Fruit fly (Drosophila melanogaster) whole organism, embryonic: ENCODE measurements around the gene CG32106.

Experiments used
- Atf3 ChIP-seq: fragments of 200-800 bp; sonication (Bioruptor generic); optimal IDR thresholded peaks from 3 replicates; lab custom pipeline; 2016; ENCODE audit warnings: missing biosample characterization, missing genetic modification characterization
- Bdp1 ChIP-seq: fragments of 200-800 bp; sonication (Bioruptor generic); optimal IDR thresholded peaks from 3 replicates; lab custom pipeline; 2016; ENCODE audit warnings: missing biosample characterization, missing genetic modification characterization
- C15 ChIP-seq: fragments of 200-800 bp; sonication (Bioruptor generic); IDR thresholded peaks from 3 replicates; pipeline ENCODE4 v1.3.6; 2022; ENCODE audit warnings: missing biosample characterization, missing genetic modification characterization
- CG10147 ChIP-seq: fragments of 200-800 bp; sonication (Bioruptor generic); optimal IDR thresholded peaks from 2 replicates; lab custom pipeline; 2019; ENCODE audit warnings: missing biosample characterization, mild to moderate bottlenecking, missing genetic modification characterization, moderate library complexity
- CG10959 ChIP-seq: fragments of 200-800 bp; sonication (Bioruptor generic); IDR thresholded peaks from 2 replicates; pipeline ENCODE4 v1.3.6; 2022; ENCODE audit warnings: missing biosample characterization, missing genetic modification characterization
- CG11560 ChIP-seq: fragments of 200-800 bp; sonication (Bioruptor generic); IDR thresholded peaks from 3 replicates; pipeline ENCODE4 v1.3.6; 2022; ENCODE audit warnings: missing biosample characterization, missing genetic modification characterization
- CG12236 ChIP-seq: fragments of 200-800 bp; sonication (Bioruptor generic); optimal IDR thresholded peaks from 2 replicates; lab custom pipeline; 2016; ENCODE audit warnings: missing biosample characterization, missing genetic modification characterization
- CG1233 ChIP-seq: fragments of 200-800 bp; sonication (Bioruptor generic); optimal IDR thresholded peaks from 4 replicates; lab custom pipeline; 2018; ENCODE audit warnings: missing biosample characterization, mild to moderate bottlenecking, missing genetic modification characterization
- CG12391 ChIP-seq: fragments of 200-800 bp; sonication (Bioruptor generic); optimal IDR thresholded peaks from 3 replicates; lab custom pipeline; 2018; ENCODE audit warnings: missing biosample characterization, mild to moderate bottlenecking, missing genetic modification characterization, moderate library complexity
- CG13296 ChIP-seq: fragments of 200-800 bp; sonication (Bioruptor generic); optimal IDR thresholded peaks from 3 replicates; lab custom pipeline; 2018; ENCODE audit warnings: missing biosample characterization, mild to moderate bottlenecking, missing genetic modification characterization
- CG14014 ChIP-seq: fragments of 200-800 bp; sonication (Bioruptor generic); IDR thresholded peaks from 2 replicates; pipeline ENCODE4 v1.3.6; 2022; ENCODE audit warnings: missing biosample characterization, missing genetic modification characterization
- CG15073 ChIP-seq: fragments of 200-800 bp; sonication (Bioruptor generic); optimal IDR thresholded peaks from 2 replicates; lab custom pipeline; 2016; ENCODE audit warnings: missing biosample characterization, missing genetic modification characterization
- CG1647 ChIP-seq: fragments of 200-800 bp; sonication (Bioruptor generic); optimal IDR thresholded peaks from 3 replicates; lab custom pipeline; 2016; ENCODE audit warnings: missing biosample characterization, missing genetic modification characterization
- CG18262 ChIP-seq: fragments of 200-800 bp; optimal IDR thresholded peaks from 3 replicates; lab custom pipeline; 2019; ENCODE audit warnings: missing biosample characterization, mild to moderate bottlenecking, missing genetic modification characterization, moderate library complexity
- CG18619 ChIP-seq: fragments of 200-800 bp; sonication (Bioruptor generic); optimal IDR thresholded peaks from 3 replicates; lab custom pipeline; 2017; ENCODE audit warnings: missing biosample characterization, mild to moderate bottlenecking, missing genetic modification characterization
- CG2120 ChIP-seq: fragments of 200-800 bp; sonication (Bioruptor generic); optimal IDR thresholded peaks from 3 replicates; lab custom pipeline; 2016; ENCODE audit warnings: missing biosample characterization, missing genetic modification characterization
- CG32772 ChIP-seq: fragments of 200-800 bp; sonication (Bioruptor generic); IDR thresholded peaks from 2 replicates; pipeline ENCODE4 v1.3.6; 2022; ENCODE audit warnings: missing biosample characterization, missing genetic modification characterization
- CG42726 ChIP-seq: fragments of 200-800 bp; sonication (Bioruptor generic); IDR thresholded peaks from 2 replicates; pipeline ENCODE4 v1.3.6; 2022; ENCODE audit warnings: missing biosample characterization, missing genetic modification characterization; ENCODE audit not compliant: partially characterized antibody
- CG4730 ChIP-seq: fragments of 200-800 bp; sonication (Bioruptor generic); IDR thresholded peaks from 2 replicates; pipeline ENCODE4 v1.3.6; 2022; ENCODE audit warnings: missing biosample characterization, missing genetic modification characterization
- CG7271 ChIP-seq: fragments of 200-800 bp; sonication (Bioruptor generic); optimal IDR thresholded peaks from 2 replicates; lab custom pipeline; 2018; ENCODE audit warnings: missing biosample characterization, mild to moderate bottlenecking, missing genetic modification characterization, moderate library complexity
- CG7357 ChIP-seq: fragments of 200-800 bp; sonication (Bioruptor generic); IDR thresholded peaks from 3 replicates; pipeline ENCODE4 v1.3.6; 2022; ENCODE audit warnings: missing biosample characterization, missing genetic modification characterization
- CG7786 ChIP-seq: fragments of 200-800 bp; sonication (Bioruptor generic); optimal IDR thresholded peaks from 2 replicates; lab custom pipeline; 2016; ENCODE audit warnings: missing biosample characterization, missing genetic modification characterization
- CG8089 ChIP-seq: fragments of 200-800 bp; sonication (Bioruptor generic); optimal IDR thresholded peaks from 3 replicates; lab custom pipeline; 2016; ENCODE audit warnings: missing biosample characterization, missing genetic modification characterization
- CG9609 ChIP-seq: fragments of 200-800 bp; sonication (Bioruptor generic); optimal IDR thresholded peaks from 3 replicates; lab custom pipeline; 2016; ENCODE audit warnings: missing biosample characterization, missing genetic modification characterization
- D19A ChIP-seq: fragments of 200-800 bp; optimal IDR thresholded peaks from 3 replicates; lab custom pipeline; 2019; ENCODE audit warnings: missing biosample characterization, mild to moderate bottlenecking, missing genetic modification characterization, moderate library complexity
- Deaf1 ChIP-seq: fragments of 200-800 bp; optimal IDR thresholded peaks from 3 replicates; lab custom pipeline; 2019; ENCODE audit warnings: missing biosample characterization, mild to moderate bottlenecking, missing genetic modification characterization, moderate library complexity
- Dll ChIP-seq: fragments of 200-800 bp; sonication (Bioruptor generic); IDR thresholded peaks from 4 replicates; pipeline ENCODE4 v1.3.6; 2022; ENCODE audit warnings: missing biosample characterization, missing genetic modification characterization; ENCODE audit not compliant: partially characterized antibody
- HLH4C ChIP-seq: fragments of 200-800 bp; sonication (Bioruptor generic); IDR thresholded peaks from 3 replicates; pipeline ENCODE4 v1.3.6; 2022; ENCODE audit warnings: missing biosample characterization, missing genetic modification characterization; ENCODE audit not compliant: partially characterized antibody
- Lhr ChIP-seq: fragments of 200-800 bp; sonication (Bioruptor generic); optimal IDR thresholded peaks from 3 replicates; lab custom pipeline; 2017; ENCODE audit warnings: mild to moderate bottlenecking, missing biosample characterization, missing genetic modification reagents, missing genetic modification characterization
- NC2α ChIP-seq: fragments of 200-800 bp; sonication (Bioruptor generic); optimal IDR thresholded peaks from 2 replicates; lab custom pipeline; 2016; ENCODE audit warnings: missing biosample characterization, missing genetic modification characterization
- Neu2 ChIP-seq: fragments of 200-800 bp; sonication (Bioruptor generic); optimal IDR thresholded peaks from 3 replicates; lab custom pipeline; 2016; ENCODE audit warnings: missing biosample characterization, missing genetic modification characterization, borderline replicate concordance
- Oli ChIP-seq: fragments of 200-800 bp; sonication (Bioruptor generic); optimal IDR thresholded peaks from 2 replicates; lab custom pipeline; 2018; ENCODE audit warnings: missing biosample characterization, mild to moderate bottlenecking, missing genetic modification characterization, moderate library complexity
- Opbp ChIP-seq: fragments of 200-800 bp; sonication (Bioruptor generic); IDR thresholded peaks from 3 replicates; pipeline ENCODE4 v1.3.6; 2022; ENCODE audit warnings: missing biosample characterization, missing genetic modification characterization; ENCODE audit not compliant: partially characterized antibody
- Optix ChIP-seq: fragments of 200-800 bp; sonication (Bioruptor generic); IDR thresholded peaks from 3 replicates; pipeline ENCODE4 v1.3.6; 2022; ENCODE audit warnings: missing biosample characterization, missing genetic modification characterization
- PHDP ChIP-seq: fragments of 200-800 bp; sonication (Bioruptor generic); optimal IDR thresholded peaks from 3 replicates; lab custom pipeline; 2018; ENCODE audit warnings: missing biosample characterization, mild to moderate bottlenecking, missing genetic modification characterization, moderate library complexity
- Ptx1 ChIP-seq: fragments of 200-800 bp; sonication (Bioruptor generic); IDR thresholded peaks from 2 replicates; pipeline ENCODE4 v1.3.6; 2022; ENCODE audit warnings: missing biosample characterization, missing genetic modification characterization
- bowl ChIP-seq: fragments of 200-800 bp; sonication (Bioruptor generic); IDR thresholded peaks from 2 replicates; pipeline ENCODE4 v1.3.6; 2022; ENCODE audit warnings: missing biosample characterization, missing genetic modification characterization
- gcm2 ChIP-seq: fragments of 200-800 bp; sonication (Bioruptor generic); optimal IDR thresholded peaks from 2 replicates; lab custom pipeline; 2016; ENCODE audit warnings: missing biosample characterization, missing genetic modification characterization
- gem ChIP-seq: fragments of 200-800 bp; sonication (Bioruptor generic); optimal IDR thresholded peaks from 2 replicates; lab custom pipeline; 2019; ENCODE audit warnings: missing biosample characterization, mild to moderate bottlenecking, missing genetic modification characterization, moderate library complexity
- gsb-n ChIP-seq: fragments of 200-800 bp; sonication (Bioruptor generic); optimal IDR thresholded peaks from 3 replicates; lab custom pipeline; 2018; ENCODE audit warnings: missing biosample characterization, mild to moderate bottlenecking, missing genetic modification characterization
- nerfin-2 ChIP-seq: fragments of 200-800 bp; sonication (Bioruptor generic); IDR thresholded peaks from 2 replicates; pipeline ENCODE4 v1.3.6; 2022; ENCODE audit warnings: missing biosample characterization, missing genetic modification characterization; ENCODE audit not compliant: partially characterized antibody
- onecut ChIP-seq: fragments of 200-800 bp; sonication (Bioruptor generic); IDR thresholded peaks from 2 replicates; pipeline ENCODE4 v1.3.6; 2022; ENCODE audit warnings: missing biosample characterization, missing genetic modification characterization
- ranshi ChIP-seq: fragments of 200-800 bp; sonication (Bioruptor generic); IDR thresholded peaks from 2 replicates; pipeline ENCODE4 v1.3.6; 2022; ENCODE audit warnings: missing biosample characterization, missing genetic modification characterization
- repo ChIP-seq: fragments of 200-800 bp; sonication (Bioruptor generic); optimal IDR thresholded peaks from 2 replicates; lab custom pipeline; 2016; ENCODE audit warnings: missing biosample characterization, missing genetic modification characterization
- row ChIP-seq: fragments of 200-800 bp; sonication (Bioruptor generic); IDR thresholded peaks from 3 replicates; pipeline ENCODE4 v1.3.6; 2022; ENCODE audit warnings: missing biosample characterization, missing genetic modification characterization
- sc ChIP-seq, 3 experiments: fragments of >200 bp in 2 of 3; fragments of 200-800 bp in 1 of 3; sonication (Bioruptor generic) in 1 of 3; optimal IDR thresholded peaks; 2 replicates in 2 of 3; 3 replicates in 1 of 3; lab custom pipeline; 2017; ENCODE audit warnings: mild to moderate bottlenecking in 1 of 3, missing biosample characterization in 1 of 3, missing genetic modification characterization in 1 of 3, missing genetic modification reagents in 1 of 3
- scrt ChIP-seq: fragments of 200-800 bp; sonication (Bioruptor generic); optimal IDR thresholded peaks from 2 replicates; lab custom pipeline; 2018; ENCODE audit warnings: missing biosample characterization, mild to moderate bottlenecking, missing genetic modification characterization, moderate library complexity
- tna ChIP-seq: fragments of 200-800 bp; sonication (Bioruptor generic); IDR thresholded peaks from 2 replicates; pipeline ENCODE4 v1.3.6; 2022; ENCODE audit warnings: missing biosample characterization, missing genetic modification characterization; ENCODE audit not compliant: partially characterized antibody
- twi ChIP-seq: fragments of 200-800 bp; optimal IDR thresholded peaks from 2 replicates; lab custom pipeline; 2019; ENCODE audit warnings: missing biosample characterization, mild to moderate bottlenecking, missing genetic modification characterization, moderate library complexity
- vvl ChIP-seq: fragments of 200-800 bp; sonication (Bioruptor generic); IDR thresholded peaks from 2 replicates; pipeline ENCODE4 v1.3.6; 2022; ENCODE audit warnings: missing biosample characterization, missing genetic modification characterization
- z ChIP-seq: fragments of 200-800 bp; sonication (Bioruptor generic); IDR thresholded peaks from 3 replicates; pipeline ENCODE4 v1.3.6; 2022; ENCODE audit warnings: missing biosample characterization, missing genetic modification characterization

Gene CG32106

dm6 chr3L:12806290-12806743, 27.8 kb upstream of the CG32106 start (continued):
- TF ChIP-seq CG8089 (GFP tag; lab: Kevin White, UChicago) = no peak
- peak; percentile 76 for TF ChIP-seq D19A (tag; lab: Kevin White, UChicago)
- TF ChIP-seq tna (GFP tag; lab: Robert Waterston, UW) = no peak
- TF ChIP-seq C15 (GFP tag; lab: Robert Waterston, UW) = no peak
- TF ChIP-seq CG7786 (GFP tag; lab: Kevin White, UChicago) = no peak
- TF ChIP-seq nerfin-2 = no peak
- TF ChIP-seq Lhr = no peak
- TF ChIP-seq gem (tag; lab: Kevin White, UChicago) = peak; percentile 73
- TF ChIP-seq HLH4C (GFP tag; lab: Robert Waterston, UW) = no peak
- TF ChIP-seq CG15073 = no peak
- peak; percentile 71 for TF ChIP-seq CG18262
- TF ChIP-seq CG7271 (tag; lab: Kevin White, UChicago) = no peak
- TF ChIP-seq CG12391 = peak; percentile 83
- no peak for TF ChIP-seq repo
- peak; percentile 57 for TF ChIP-seq Ptx1
- TF ChIP-seq onecut (GFP tag; lab: Robert Waterston, UW) = peak; percentile 40; the same call in 1 of the 2 replicates
- TF ChIP-seq ranshi = no peak
- TF ChIP-seq Neu2 (GFP tag; lab: Kevin White, UChicago) = no peak
- no peak for TF ChIP-seq CG9609
- peak; percentile 40 for TF ChIP-seq CG2120
- peak; percentile 76 for TF ChIP-seq PHDP (tag; lab: Kevin White, UChicago)
- TF ChIP-seq bowl (GFP tag; lab: Robert Waterston, UW) = no peak
- TF ChIP-seq vvl (GFP tag; lab: Robert Waterston, UW) = peak; percentile 69
- no peak for TF ChIP-seq Optix
- TF ChIP-seq CG42726 = no peak
- peak; percentile 41 for TF ChIP-seq CG10147 (GFP tag; lab: Kevin White, UChicago)
- TF ChIP-seq row (GFP tag; lab: Robert Waterston, UW) = peak; percentile 72
- TF ChIP-seq Deaf1 (tag; lab: Kevin White, UChicago) = peak; percentile 15
- TF ChIP-seq twi (tag; lab: Kevin White, UChicago) = no peak
- peak; percentile 41 for TF ChIP-seq CG1233 (GFP tag; lab: Kevin White, UChicago)
- peak; percentile 11 for TF ChIP-seq CG13296 (GFP tag; lab: Kevin White, UChicago)
- TF ChIP-seq CG1647 (GFP tag; lab: Kevin White, UChicago) = no peak
- TF ChIP-seq Atf3 (GFP tag; lab: Kevin White, UChicago) = no peak
- peak; percentile 51; the same call in 1 of the 2 replicates for TF ChIP-seq CG14014 (GFP tag; lab: Robert Waterston, UW)
- TF ChIP-seq CG7357 (GFP tag; lab: Robert Waterston, UW) = no peak
- TF ChIP-seq CG10959 (GFP tag; lab: Robert Waterston, UW) = no peak
- no peak for TF ChIP-seq CG12236 (GFP tag; lab: Kevin White, UChicago)
- TF ChIP-seq Dll (GFP tag; lab: Robert Waterston, UW) = no peak
- TF ChIP-seq z (GFP tag; lab: Robert Waterston, UW) = no peak
- TF ChIP-seq CG18619 (GFP tag; lab: Kevin White, UChicago) = peak; percentile 38
- no peak for TF ChIP-seq gcm2 (GFP tag; lab: Kevin White, UChicago)
- TF ChIP-seq sc (optimal IDR thresholded peaks at IDR 0.05; lab: Kevin White, UChicago) = no peak
- TF ChIP-seq sc (GFP tag; optimal IDR thresholded peaks at IDR 0.05; lab: Kevin White, UChicago) = peak; percentile 27
- TF ChIP-seq CG32772 (GFP tag; lab: Robert Waterston, UW) = no peak
- no peak for TF ChIP-seq Bdp1 (GFP tag; lab: Kevin White, UChicago)
- TF ChIP-seq Oli (tag; lab: Kevin White, UChicago) = peak; percentile 39
- no peak for TF ChIP-seq scrt (GFP tag; lab: Kevin White, UChicago)
- no peak for TF ChIP-seq CG4730
- peak; percentile 50 for TF ChIP-seq gsb-n (tag; lab: Kevin White, UChicago)
- no peak for TF ChIP-seq NC2α (GFP tag; lab: Kevin White, UChicago)
- no peak for TF ChIP-seq CG11560 (tag; lab: Robert Waterston, UW)
- TF ChIP-seq Opbp (GFP tag; lab: Robert Waterston, UW) = no peak
